Fruit fly (Drosophila melanogaster) whole organism, embryonic: ENCODE measurements around the gene Srp9.

ENCODE experiments used
- CG10267 ChIP-seq: fragments of 200-800 bp; sonication (Bioruptor generic); optimal IDR thresholded peaks from 2 replicates; lab custom pipeline; 2018; ENCODE audit warnings: missing biosample characterization, mild to moderate bottlenecking, missing genetic modification characterization, moderate library complexity
- CG11398 ChIP-seq: fragments of 200-800 bp; sonication (Bioruptor generic); optimal IDR thresholded peaks from 2 replicates; lab custom pipeline; 2016; ENCODE audit warnings: missing biosample characterization, missing genetic modification characterization
- CG11696 ChIP-seq: fragments of 200-800 bp; sonication (Bioruptor generic); IDR thresholded peaks from 2 replicates; pipeline ENCODE4 v1.3.6; 2022; ENCODE audit warnings: missing biosample characterization, missing genetic modification characterization
- CG11723 ChIP-seq: fragments of 200-800 bp; sonication (Bioruptor generic); optimal IDR thresholded peaks from 2 replicates; lab custom pipeline; 2017; ENCODE audit warnings: missing biosample characterization, mild to moderate bottlenecking, missing genetic modification characterization
- CG12769 ChIP-seq: fragments of 200-800 bp; sonication (Bioruptor generic); optimal IDR thresholded peaks from 2 replicates; lab custom pipeline; 2019; ENCODE audit warnings: missing biosample characterization, mild to moderate bottlenecking, missing genetic modification characterization, moderate library complexity
- CG13287 ChIP-seq: fragments of 200-800 bp; sonication (Bioruptor generic); IDR thresholded peaks from 2 replicates; pipeline ENCODE4 v1.3.6; 2022; ENCODE audit warnings: missing biosample characterization, missing genetic modification characterization; ENCODE audit not compliant: partially characterized antibody
- CG14965 ChIP-seq: fragments of 200-800 bp; sonication (Bioruptor generic); optimal IDR thresholded peaks from 2 replicates; lab custom pipeline; 2016; ENCODE audit warnings: missing biosample characterization, missing genetic modification characterization, borderline replicate concordance
- CG1603 ChIP-seq: fragments of 200-800 bp; sonication (Bioruptor generic); optimal IDR thresholded peaks from 2 replicates; lab custom pipeline; 2019; ENCODE audit warnings: missing biosample characterization, mild to moderate bottlenecking, missing genetic modification characterization, moderate library complexity
- CG16813 ChIP-seq: fragments of 200-800 bp; sonication (Bioruptor generic); IDR thresholded peaks from 3 replicates; pipeline ENCODE4 v1.3.6; 2022; ENCODE audit warnings: missing biosample characterization, missing genetic modification characterization; ENCODE audit not compliant: partially characterized antibody
- CG30403 ChIP-seq: fragments of 200-800 bp; sonication (Bioruptor generic); optimal IDR thresholded peaks from 3 replicates; lab custom pipeline; 2016; ENCODE audit warnings: missing biosample characterization, missing genetic modification characterization
- CG6791 ChIP-seq: fragments of 200-800 bp; sonication (Bioruptor generic); IDR thresholded peaks from 3 replicates; pipeline ENCODE4 v1.3.6; 2022; ENCODE audit warnings: missing biosample characterization, missing genetic modification characterization; ENCODE audit not compliant: partially characterized antibody
- CG8281 ChIP-seq: fragments of 200-800 bp; sonication (Bioruptor generic); optimal IDR thresholded peaks from 2 replicates; lab custom pipeline; 2018; ENCODE audit warnings: missing biosample characterization, mild to moderate bottlenecking, missing genetic modification characterization, moderate library complexity
- CG8290 ChIP-seq, 3 experiments: fragments of 200-800 bp; sonication (Bioruptor generic); optimal IDR thresholded peaks; 2 replicates each; lab custom pipeline; 2016 to 2019; ENCODE audit warnings: missing biosample characterization in 3 of 3, missing genetic modification characterization in 3 of 3, mild to moderate bottlenecking in 2 of 3, moderate library complexity in 1 of 3
- CG8765 ChIP-seq: fragments of 200-800 bp; sonication (Bioruptor generic); IDR thresholded peaks from 2 replicates; pipeline ENCODE4 v1.3.6; 2022; ENCODE audit warnings: missing biosample characterization, missing genetic modification characterization
- CG9797 ChIP-seq: fragments of 200-800 bp; sonication (Bioruptor generic); optimal IDR thresholded peaks from 3 replicates; lab custom pipeline; 2018; ENCODE audit warnings: missing biosample characterization, mild to moderate bottlenecking, missing genetic modification characterization
- CoRest ChIP-seq: fragments of 200-800 bp; sonication (Bioruptor generic); optimal IDR thresholded peaks from 3 replicates; lab custom pipeline; 2018; ENCODE audit warnings: missing biosample characterization, mild to moderate bottlenecking, missing genetic modification characterization, moderate library complexity
- Dll ChIP-seq: fragments of 200-800 bp; sonication (Bioruptor generic); IDR thresholded peaks from 4 replicates; pipeline ENCODE4 v1.3.6; 2022; ENCODE audit warnings: missing biosample characterization, missing genetic modification characterization; ENCODE audit not compliant: partially characterized antibody
- Dref ChIP-seq: fragments of 200-800 bp; sonication (Bioruptor generic); IDR thresholded peaks from 2 replicates; pipeline ENCODE4 v1.3.6; 2022; ENCODE audit warnings: missing biosample characterization, missing genetic modification characterization
- Ets65A ChIP-seq: fragments of 200-800 bp; sonication (Bioruptor generic); peaks from one replicate; lab custom pipeline; 2016; ENCODE audit warnings: missing biosample characterization, missing genetic modification characterization
- Ets97D ChIP-seq: fragments of 200-800 bp; sonication (Bioruptor generic); optimal IDR thresholded peaks from 3 replicates; lab custom pipeline; 2016; ENCODE audit warnings: missing biosample characterization, missing genetic modification characterization
- Lhr ChIP-seq: fragments of 200-800 bp; sonication (Bioruptor generic); optimal IDR thresholded peaks from 3 replicates; lab custom pipeline; 2017; ENCODE audit warnings: mild to moderate bottlenecking, missing biosample characterization, missing genetic modification reagents, missing genetic modification characterization
- Lim3 ChIP-seq: fragments of 200-800 bp; sonication (Bioruptor generic); IDR thresholded peaks from 2 replicates; pipeline ENCODE4 v1.3.6; 2022; ENCODE audit warnings: missing biosample characterization, missing genetic modification characterization
- MESR4 ChIP-seq: fragments of 200-800 bp; sonication (Bioruptor generic); optimal IDR thresholded peaks from 2 replicates; lab custom pipeline; 2018; ENCODE audit warnings: missing biosample characterization, mild to moderate bottlenecking, missing genetic modification characterization, moderate library complexity
- Med ChIP-seq: fragments of 200-800 bp; sonication (Bioruptor generic); peaks from one replicate; lab custom pipeline; 2016; ENCODE audit warnings: missing biosample characterization, missing genetic modification characterization, mild to moderate bottlenecking, inconsistent platforms, moderate library complexity
- Myb ChIP-seq: fragments of 200-800 bp; sonication (Bioruptor generic); optimal IDR thresholded peaks from 2 replicates; lab custom pipeline; 2016; ENCODE audit warnings: missing biosample characterization, missing genetic modification characterization
- Opbp ChIP-seq: fragments of 200-800 bp; sonication (Bioruptor generic); IDR thresholded peaks from 3 replicates; pipeline ENCODE4 v1.3.6; 2022; ENCODE audit warnings: missing biosample characterization, missing genetic modification characterization; ENCODE audit not compliant: partially characterized antibody
- Scr ChIP-seq: fragments of 200-800 bp; sonication (Bioruptor generic); IDR thresholded peaks from 2 replicates; pipeline ENCODE4 v1.3.6; 2022; ENCODE audit warnings: missing biosample characterization, missing genetic modification characterization; ENCODE audit not compliant: partially characterized antibody
- amos ChIP-seq: fragments of 200-800 bp; sonication (Bioruptor generic); IDR thresholded peaks from 2 replicates; pipeline ENCODE4 v1.3.6; 2022; ENCODE audit warnings: missing biosample characterization, missing genetic modification characterization; ENCODE audit not compliant: partially characterized antibody
- bbx ChIP-seq: fragments of 200-800 bp; sonication (Bioruptor generic); IDR thresholded peaks from 2 replicates; pipeline ENCODE4 v1.3.6; 2022; ENCODE audit warnings: missing biosample characterization, missing genetic modification characterization; ENCODE audit not compliant: partially characterized antibody
- chn ChIP-seq: fragments of 200-800 bp; sonication (Bioruptor generic); optimal IDR thresholded peaks from 2 replicates; lab custom pipeline; 2016; ENCODE audit warnings: missing biosample characterization, missing genetic modification characterization
- dm ChIP-seq: fragments of 200-800 bp; sonication (Bioruptor generic); optimal IDR thresholded peaks from 3 replicates; lab custom pipeline; 2016; ENCODE audit warnings: missing biosample characterization, missing genetic modification characterization
- gfzf ChIP-seq: fragments of 200-800 bp; sonication (Bioruptor generic); optimal IDR thresholded peaks from 2 replicates; lab custom pipeline; 2016; ENCODE audit warnings: missing biosample characterization, mild to moderate bottlenecking, missing genetic modification characterization, moderate library complexity
- hbn ChIP-seq: fragments of 200-800 bp; sonication (Bioruptor generic); IDR thresholded peaks from 2 replicates; pipeline ENCODE4 v1.3.6; 2022; ENCODE audit warnings: missing biosample characterization, missing genetic modification characterization; ENCODE audit not compliant: partially characterized antibody
- inv ChIP-seq: fragments of 200-800 bp; sonication (Bioruptor generic); IDR thresholded peaks from 2 replicates; pipeline ENCODE4 v1.3.6; 2022; ENCODE audit warnings: missing biosample characterization, missing genetic modification characterization; ENCODE audit not compliant: partially characterized antibody
- knrl ChIP-seq: fragments of 200-800 bp; sonication (Bioruptor generic); IDR thresholded peaks from 3 replicates; pipeline ENCODE4 v1.3.6; 2022; ENCODE audit warnings: missing biosample characterization, missing genetic modification characterization; ENCODE audit not compliant: partially characterized antibody
- odd ChIP-seq: fragments of 200-800 bp; sonication (Bioruptor generic); optimal IDR thresholded peaks from 2 replicates; lab custom pipeline; 2017; ENCODE audit warnings: missing biosample characterization, mild to moderate bottlenecking, missing genetic modification characterization
- phol ChIP-seq: fragments of 200-800 bp; sonication (Bioruptor generic); optimal IDR thresholded peaks from 3 replicates; lab custom pipeline; 2018; ENCODE audit warnings: missing biosample characterization, mild to moderate bottlenecking, missing genetic modification characterization, moderate library complexity
- pzg ChIP-seq: fragments of 200-800 bp; sonication (Bioruptor generic); optimal IDR thresholded peaks from 3 replicates; lab custom pipeline; 2018; ENCODE audit warnings: missing biosample characterization, mild to moderate bottlenecking, missing genetic modification characterization, moderate library complexity
- row ChIP-seq: fragments of 200-800 bp; sonication (Bioruptor generic); IDR thresholded peaks from 3 replicates; pipeline ENCODE4 v1.3.6; 2022; ENCODE audit warnings: missing biosample characterization, missing genetic modification characterization
- stwl ChIP-seq: fragments of 200-800 bp; sonication (Bioruptor generic); optimal IDR thresholded peaks from 3 replicates; lab custom pipeline; 2018; ENCODE audit warnings: missing biosample characterization, mild to moderate bottlenecking, missing genetic modification characterization, moderate library complexity
- unc-4 ChIP-seq: fragments of 200-800 bp; sonication (Bioruptor generic); IDR thresholded peaks from 2 replicates; pipeline ENCODE4 v1.3.6; 2022; ENCODE audit warnings: missing biosample characterization, missing genetic modification characterization; ENCODE audit not compliant: partially characterized antibody

Srp9 gene

dm6 chr3L:7914969-7915596 lies 21.1 kb upstream of the Srp9 start, which contains the start of gene Tmem43 (continued):
- peak; percentile 63 for TF ChIP-seq CG8290 (GFP tag; optimal IDR thresholded peaks at IDR 0.05; lab: Kevin White, UChicago)
- peak in 1 of 2 experiments; percentile 24 for TF ChIP-seq CG8290 (tag; optimal IDR thresholded peaks at IDR 0.05; lab: Kevin White, UChicago)
- TF ChIP-seq Myb, result peak; percentile 63
- TF ChIP-seq CoRest (tag; lab: Kevin White, UChicago), result peak; percentile 26
- peak; percentile 31; the same call in 1 of the 2 replicates for TF ChIP-seq hbn (GFP tag; lab: Robert Waterston, UW)
- peak; percentile 40; the same call in 1 of the 2 replicates for TF ChIP-seq unc-4 (GFP tag; lab: Robert Waterston, UW)
- peak; percentile 41 for TF ChIP-seq Ets97D (GFP tag; lab: Kevin White, UChicago)
- peak; percentile 9 for TF ChIP-seq phol (tag; lab: Kevin White, UChicago)
- TF ChIP-seq odd, result no peak
- TF ChIP-seq Lim3, result no peak
- TF ChIP-seq Opbp (GFP tag; lab: Robert Waterston, UW), result 0 out of 3 replicates have a peak, but pooled peaks have one; percentile 30
- TF ChIP-seq MESR4 (GFP tag; lab: Kevin White, UChicago), result peak; percentile 65
- TF ChIP-seq pzg, result peak; percentile 76
- TF ChIP-seq Med, result peak; percentile 81
- TF ChIP-seq CG8765 (GFP tag; lab: Robert Waterston, UW), result no peak
- no peak for TF ChIP-seq CG14965 (GFP tag; lab: Kevin White, UChicago)
- peak; percentile 33 for TF ChIP-seq CG12769 (tag; lab: Kevin White, UChicago)
- TF ChIP-seq row (GFP tag; lab: Robert Waterston, UW), result peak; percentile 30; the same call in 2 of the 3 replicates
- peak; percentile 54 for TF ChIP-seq stwl (tag; lab: Kevin White, UChicago)

dm6 chr3L:7915808-7916619 lies 20.2 kb upstream of the Srp9 start:
- TF ChIP-seq Ets65A (GFP tag; lab: Kevin White, UChicago) (peak; percentile 18), pzg (peak; percentile 41), CG11723 (GFP tag; lab: Kevin White, UChicago) (no peak), dm (no peak), CG10267 (tag; lab: Kevin White, UChicago) (peak; percentile 68), Dll (GFP tag; lab: Robert Waterston, UW) (peak; percentile 62), CG8281 (tag; lab: Kevin White, UChicago) (peak; percentile 55), Scr (GFP tag; lab: Robert Waterston, UW) (peak; percentile 38), CG6791 (GFP tag; lab: Robert Waterston, UW) (peak; percentile 55; the same call in 1 of the 3 replicates), gfzf (GFP tag; lab: Kevin White, UChicago) (peak; percentile 70), knrl (GFP tag; lab: Robert Waterston, UW) (peak; percentile 21; the same call in 1 of the 3 replicates), CG11696 (GFP tag; lab: Robert Waterston, UW) (no peak), CG16813 (GFP tag; lab: Robert Waterston, UW) (peak; percentile 53; the same call in 2 of the 3 replicates), CG9797 (peak; percentile 24), Opbp (GFP tag; lab: Robert Waterston, UW) (0 out of 3 replicates have a peak, but pooled peaks have one; percentile 13), CG30403 (GFP tag; lab: Kevin White, UChicago) (no peak), Ets97D (GFP tag; lab: Kevin White, UChicago) (peak; percentile 7), inv (GFP tag; lab: Robert Waterston, UW) (0 out of 2 replicates have a peak, but pooled peaks have one; percentile 28), CG1603 (peak; percentile 12), CG11398 (no peak), Myb (peak; percentile 91), Dref (GFP tag; lab: Robert Waterston, UW) (peak; percentile 35; the same call in 1 of the 2 replicates), amos (GFP tag; lab: Robert Waterston, UW) (peak; percentile 41; the same call in 1 of the 2 replicates), Lhr (GFP tag; lab: Kevin White, UChicago) (peak; percentile 48), CG8290 (GFP tag; optimal IDR thresholded peaks at IDR 0.05; lab: Kevin White, UChicago) (peak; percentile 63), CG8290 (tag; optimal IDR thresholded peaks at IDR 0.05; lab: Kevin White, UChicago) (peak; percentile 29 to 53), CoRest (tag; lab: Kevin White, UChicago) (peak; percentile 83), bbx (GFP tag; lab: Robert Waterston, UW) (0 out of 2 replicates have a peak, but pooled peaks have one; percentile 32), chn (GFP tag; lab: Kevin White, UChicago) (no peak), CG13287 (peak; percentile 19; the same call in 1 of the 2 replicates)
